Fruit fly (Drosophila melanogaster) whole organism, adult: Measurements from ENCODE around the gene CG7739.

Experiments
- CG11617 ChIP-seq: fragments of 200-800 bp; sonication (Bioruptor generic); optimal IDR thresholded peaks from 2 replicates; lab custom pipeline; 2017; ENCODE audit warnings: mild to moderate bottlenecking, missing biosample characterization, missing genetic modification reagents, missing genetic modification characterization
- CG12768 ChIP-seq: fragments of 200-800 bp; sonication (Bioruptor generic); optimal IDR thresholded peaks from 2 replicates; lab custom pipeline; 2017; ENCODE audit warnings: missing biosample characterization, missing genetic modification characterization, mild to moderate bottlenecking, moderate library complexity, missing genetic modification reagents
- CG14711 ChIP-seq: fragments of 200-800 bp; sonication (Bioruptor generic); optimal IDR thresholded peaks from 2 replicates; lab custom pipeline; 2018; ENCODE audit warnings: missing biosample characterization, mild to moderate bottlenecking, missing genetic modification characterization, moderate library complexity
- CG1620 ChIP-seq: fragments of 200-800 bp; sonication (Bioruptor generic); optimal IDR thresholded peaks from 2 replicates; lab custom pipeline; 2016; ENCODE audit warnings: missing biosample characterization, missing genetic modification characterization
- CG33017 ChIP-seq: fragments of 200-800 bp; sonication (Bioruptor generic); optimal IDR thresholded peaks from 2 replicates; lab custom pipeline; 2018; ENCODE audit warnings: missing biosample characterization, mild to moderate bottlenecking, missing genetic modification characterization, moderate library complexity
- CG5204 ChIP-seq: fragments of 200-800 bp; sonication (Bioruptor generic); optimal IDR thresholded peaks from 2 replicates; lab custom pipeline; 2016; ENCODE audit warnings: missing biosample characterization, missing genetic modification characterization
- CG7101 ChIP-seq: fragments of 200-800 bp; sonication (Bioruptor generic); optimal IDR thresholded peaks from 2 replicates; lab custom pipeline; 2018; ENCODE audit warnings: missing biosample characterization, mild to moderate bottlenecking, missing genetic modification characterization, moderate library complexity
- Clk ChIP-seq: fragments of 200-800 bp; sonication (Bioruptor generic); optimal IDR thresholded peaks from 2 replicates; lab custom pipeline; 2017; ENCODE audit warnings: missing biosample characterization, missing genetic modification characterization
- Hr96 ChIP-seq: fragments of 200-800 bp; sonication (Bioruptor generic); optimal IDR thresholded peaks from 2 replicates; lab custom pipeline; 2016; ENCODE audit warnings: missing biosample characterization, missing genetic modification characterization
- Mnt ChIP-seq: fragments of 200-800 bp; sonication (Bioruptor generic); optimal IDR thresholded peaks from 2 replicates; lab custom pipeline; 2016; ENCODE audit warnings: missing biosample characterization, mild to moderate bottlenecking, missing genetic modification characterization
- cic ChIP-seq: fragments of 200-800 bp; sonication (Bioruptor generic); optimal IDR thresholded peaks from 2 replicates; lab custom pipeline; 2017; ENCODE audit warnings: missing biosample characterization, mild to moderate bottlenecking, missing genetic modification characterization, moderate library complexity
- kay ChIP-seq: fragments of 200-800 bp; sonication (Bioruptor generic); peaks from one replicate; lab custom pipeline; 2016; ENCODE audit warnings: missing biosample characterization, missing genetic modification characterization, borderline replicate concordance
- pad ChIP-seq: fragments of 200-800 bp; sonication (Bioruptor generic); optimal IDR thresholded peaks from 3 replicates; lab custom pipeline; 2017; ENCODE audit warnings: missing biosample characterization, missing genetic modification characterization, mild to moderate bottlenecking, moderate library complexity, missing genetic modification reagents

dm6 chr3L:15548843-15549242, 14.0 kb downstream of the CG7739 start:
- TF ChIP-seq cic (GFP tag; lab: Kevin White, UChicago) (peak; percentile 2), CG12768 (GFP tag; lab: Kevin White, UChicago) (no peak), CG14711 (tag; lab: Kevin White, UChicago) (no peak), CG1620 (GFP tag; lab: Kevin White, UChicago) (no peak), pad (no peak), CG11617 (GFP tag; lab: Kevin White, UChicago) (peak; percentile 3), CG5204 (GFP tag; lab: Kevin White, UChicago) (no peak), CG7101 (tag; lab: Kevin White, UChicago) (no peak), Hr96 (GFP tag; lab: Kevin White, UChicago) (no peak), Clk (GFP tag; lab: Kevin White, UChicago) (no peak), kay (GFP tag; lab: Kevin White, UChicago) (no peak), Mnt (GFP tag; lab: Kevin White, UChicago) (no peak), CG33017 (tag; lab: Kevin White, UChicago) (peak; percentile 12)
